Worm (Caenorhabditis elegans) whole organism, young adult: ENCODE data around the gene F47B10.3.
A peak's percentile ranks its signal among the peaks of the same experiment; 100 is the strongest.

Source experiments
- B0261.1 ChIP-seq: sonication (generic microtip); optimal IDR thresholded peaks from 2 replicates; lab custom pipeline; 2016; ENCODE audit warnings: mild to moderate bottlenecking, missing genetic modification characterization, moderate library complexity, missing compliant biosample characterization
- F22D6.2 ChIP-seq: sonication (generic microtip); optimal IDR thresholded peaks from 2 replicates; lab custom pipeline; 2016; ENCODE audit warnings: mild to moderate bottlenecking, missing genetic modification characterization, missing compliant biosample characterization
- F39B2.1 ChIP-seq: fragments of 200-800 bp; sonication (Bioruptor generic); IDR thresholded peaks from 2 replicates; pipeline ENCODE4 v1.3.6; 2022; ENCODE audit warnings: missing genetic modification reagents, missing genetic modification characterization, missing compliant biosample characterization
- F52B5.7 ChIP-seq: sonication (generic microtip); optimal IDR thresholded peaks from 2 replicates; lab custom pipeline; 2016; ENCODE audit warnings: mild to moderate bottlenecking, missing genetic modification characterization, missing compliant biosample characterization
- F55B11.4 ChIP-seq: sonication (generic microtip); optimal IDR thresholded peaks from 2 replicates; lab custom pipeline; 2016; ENCODE audit warnings: missing compliant biosample characterization, missing genetic modification characterization, borderline replicate concordance; ENCODE audit not compliant: insufficient read depth
- F57A8.1 ChIP-seq: fragments of 200-800 bp; sonication (Bioruptor generic); optimal IDR thresholded peaks from 2 replicates; lab custom pipeline; 2018; ENCODE audit warnings: mild to moderate bottlenecking, missing genetic modification characterization, moderate library complexity, missing compliant biosample characterization
- Y79H2A.3 ChIP-seq: fragments of 200-800 bp; sonication (Bioruptor generic); conservative IDR thresholded peaks from 2 replicates; pipeline ENCODE4 v1.3.6; 2022; ENCODE audit warnings: missing genetic modification reagents, missing genetic modification characterization, missing compliant biosample characterization
- Y95B8A.8 ChIP-seq: fragments of 200-800 bp; sonication (Bioruptor generic); IDR thresholded peaks from 2 replicates; pipeline ENCODE4 v1.3.6; 2022; ENCODE audit warnings: missing genetic modification reagents, missing genetic modification characterization, missing compliant biosample characterization
- ama-1 ChIP-seq, 3 experiments: fragments of 150-350 bp in 1 of 3; sonication (generic microtip) in 2 of 3; optimal IDR thresholded peaks; 2 replicates each; lab custom pipeline; 2014 to 2018; ENCODE audit warnings: missing biosample characterization in 2 of 3, missing genetic modification characterization in 2 of 3, missing genetic modification reagents in 2 of 3
- aptf-2 ChIP-seq: fragments of 200-800 bp; sonication (Bioruptor generic); conservative IDR thresholded peaks from 2 replicates; pipeline ENCODE4 v1.3.6; 2022; ENCODE audit warnings: missing genetic modification reagents, missing genetic modification characterization, missing compliant biosample characterization
- ccch-3 ChIP-seq: fragments of 200-800 bp; sonication (Bioruptor generic); optimal IDR thresholded peaks from 2 replicates; lab custom pipeline; 2018; ENCODE audit warnings: mild to moderate bottlenecking, missing genetic modification characterization, missing compliant biosample characterization
- cebp-1 ChIP-seq, 2 experiments: fragments of 200-800 bp in 1 of 2; sonication (Bioruptor generic) in 1 of 2; sonication (generic microtip) in 1 of 2; IDR thresholded peaks in 1 of 2; optimal IDR thresholded peaks in 1 of 2; 2 replicates each; pipeline versions ENCODE4 v1.3.6 to Lab custom; 2017 to 2022; ENCODE audit warnings: missing compliant biosample characterization in 2 of 2, missing genetic modification characterization in 2 of 2, mild to moderate bottlenecking in 1 of 2, missing genetic modification reagents in 1 of 2, moderate library complexity in 1 of 2
- ceh-91 ChIP-seq: fragments of 200-800 bp; sonication (Bioruptor generic); IDR thresholded peaks from 2 replicates; pipeline ENCODE4 v1.3.6; 2022; ENCODE audit warnings: missing genetic modification reagents, missing genetic modification characterization, missing compliant biosample characterization
- dox-1 ChIP-seq: fragments of 200-800 bp; sonication (Bioruptor generic); IDR thresholded peaks from 2 replicates; pipeline ENCODE4 v1.3.6; 2022; ENCODE audit warnings: missing genetic modification reagents, missing genetic modification characterization, missing compliant biosample characterization
- efl-1 ChIP-seq: fragments of 150-350 bp; optimal IDR thresholded peaks from 2 replicates; lab custom pipeline; 2014; ENCODE audit warnings: missing biosample characterization, missing genetic modification reagents, missing genetic modification characterization
- egl-18 ChIP-seq: fragments of 200-800 bp; sonication (Bioruptor generic); IDR thresholded peaks from 2 replicates; pipeline ENCODE4 v1.3.6; 2022; ENCODE audit warnings: missing genetic modification reagents, missing genetic modification characterization, missing compliant biosample characterization
- egrh-3 ChIP-seq: fragments of 200-800 bp; sonication (Bioruptor generic); IDR thresholded peaks from 2 replicates; pipeline ENCODE4 v1.3.6; 2022; ENCODE audit warnings: missing genetic modification reagents, missing genetic modification characterization, missing compliant biosample characterization
- ekl-4 ChIP-seq: fragments of 200-800 bp; sonication (Bioruptor generic); IDR thresholded peaks from 2 replicates; pipeline ENCODE4 v1.3.6; 2022; ENCODE audit warnings: missing genetic modification reagents, missing genetic modification characterization, missing compliant biosample characterization
- fkh-3 ChIP-seq: sonication (generic microtip); optimal IDR thresholded peaks from 2 replicates; lab custom pipeline; 2016; ENCODE audit warnings: mild to moderate bottlenecking, missing genetic modification characterization, missing compliant biosample characterization
- hlh-26 ChIP-seq: fragments of 200-800 bp; sonication (Bioruptor generic); conservative IDR thresholded peaks from 2 replicates; pipeline ENCODE4 v1.3.6; 2022; ENCODE audit warnings: missing genetic modification reagents, missing genetic modification characterization, missing compliant biosample characterization
- hmg-20 ChIP-seq: fragments of 200-800 bp; sonication (Bioruptor generic); IDR thresholded peaks from 2 replicates; pipeline ENCODE4 v1.3.6; 2022; ENCODE audit warnings: missing genetic modification reagents, missing genetic modification characterization, missing compliant biosample characterization
- hrde-1 ChIP-seq: sonication (generic microtip); optimal IDR thresholded peaks from 2 replicates; lab custom pipeline; 2016; ENCODE audit warnings: missing genetic modification characterization, mild to moderate bottlenecking, missing compliant biosample characterization, moderate library complexity, missing genotype, missing genetic modification reagents, borderline replicate concordance
- hsf-1 ChIP-seq: fragments of 200-800 bp; sonication (Bioruptor generic); IDR thresholded peaks from 2 replicates; pipeline ENCODE4 v1.3.6; 2022; ENCODE audit warnings: missing genetic modification reagents, missing genetic modification characterization, missing compliant biosample characterization
- lin-54 ChIP-seq: fragments of 200-800 bp; sonication (Bioruptor generic); optimal IDR thresholded peaks from 2 replicates; lab custom pipeline; 2018; ENCODE audit warnings: mild to moderate bottlenecking, missing genetic modification characterization, missing compliant biosample characterization
- lsl-1 ChIP-seq: fragments of 200-800 bp; sonication (Bioruptor generic); optimal IDR thresholded peaks from 2 replicates; lab custom pipeline; 2018; ENCODE audit warnings: mild to moderate bottlenecking, missing genetic modification characterization, moderate library complexity, missing compliant biosample characterization
- madf-10 ChIP-seq: sonication (generic microtip); optimal IDR thresholded peaks from 2 replicates; lab custom pipeline; 2016; ENCODE audit warnings: mild to moderate bottlenecking, missing genetic modification characterization, missing compliant biosample characterization
- mes-4 ChIP-seq: sonication (generic microtip); optimal IDR thresholded peaks from 2 replicates; lab custom pipeline; 2016; ENCODE audit warnings: missing genotype, missing genetic modification characterization, missing compliant biosample characterization
- nfyb-1 ChIP-seq: fragments of 200-800 bp; sonication (Bioruptor generic); IDR thresholded peaks from 2 replicates; pipeline ENCODE4 v1.3.6; 2022; ENCODE audit warnings: missing genetic modification reagents, missing genetic modification characterization, missing compliant biosample characterization
- nhr-120 ChIP-seq: fragments of 200-800 bp; sonication (Bioruptor generic); IDR thresholded peaks from 2 replicates; pipeline ENCODE4 v1.3.6; 2022; ENCODE audit warnings: missing genetic modification characterization, missing compliant biosample characterization
- nhr-80 ChIP-seq: sonication (generic microtip); optimal IDR thresholded peaks from 2 replicates; lab custom pipeline; 2016; ENCODE audit warnings: missing genetic modification characterization, missing compliant biosample characterization
- nhr-90 ChIP-seq: sonication (generic microtip); optimal IDR thresholded peaks from 2 replicates; lab custom pipeline; 2016; ENCODE audit warnings: missing genotype, mild to moderate bottlenecking, missing genetic modification characterization, missing compliant biosample characterization
- repo-1 ChIP-seq: sonication (generic microtip); optimal IDR thresholded peaks from 2 replicates; lab custom pipeline; 2017; ENCODE audit warnings: mild to moderate bottlenecking, missing genetic modification characterization, missing compliant biosample characterization
- snpc-1.1 ChIP-seq: sonication (generic microtip); optimal IDR thresholded peaks from 2 replicates; lab custom pipeline; 2017; ENCODE audit warnings: missing genetic modification characterization, mild to moderate bottlenecking, missing compliant biosample characterization, antibody characterized with exemption, moderate library complexity, missing genotype, missing genetic modification reagents; ENCODE audit not compliant: insufficient read depth
- tbp1 ChIP-seq: fragments of 200-800 bp; sonication (Bioruptor generic); optimal IDR thresholded peaks from 2 replicates; lab custom pipeline; 2018; ENCODE audit warnings: mild to moderate bottlenecking, missing genetic modification characterization, missing compliant biosample characterization
- tbx-9 ChIP-seq: sonication (generic microtip); optimal IDR thresholded peaks from 2 replicates; lab custom pipeline; 2016; ENCODE audit warnings: borderline replicate concordance, missing genetic modification characterization, inconsistent platforms, missing compliant biosample characterization
- tlf-1 ChIP-seq: fragments of 200-800 bp; sonication (Bioruptor generic); optimal IDR thresholded peaks from 2 replicates; lab custom pipeline; 2018; ENCODE audit warnings: mild to moderate bottlenecking, missing genetic modification characterization, missing compliant biosample characterization
- zfh-2 ChIP-seq: fragments of 200-800 bp; sonication (Bioruptor generic); conservative IDR thresholded peaks from 2 replicates; pipeline ENCODE4 v1.3.6; 2022; ENCODE audit warnings: missing genetic modification reagents, missing genetic modification characterization, missing compliant biosample characterization
- ztf-22 ChIP-seq: fragments of 200-800 bp; sonication (Bioruptor generic); optimal IDR thresholded peaks from 2 replicates; lab custom pipeline; 2018; ENCODE audit warnings: mild to moderate bottlenecking, missing genetic modification characterization, moderate library complexity, missing compliant biosample characterization
- ztf-3 ChIP-seq: fragments of 200-800 bp; sonication (Bioruptor generic); optimal IDR thresholded peaks from 2 replicates; lab custom pipeline; 2018; ENCODE audit warnings: mild to moderate bottlenecking, missing genetic modification characterization, missing compliant biosample characterization

F47B10.3 gene

ce11 chrX:10916194-10916593, 24.2 kb downstream of the F47B10.3 start:
- peak; percentile 37 for TF ChIP-seq nhr-80
- TF ChIP-seq hlh-26: no peak
- no peak for TF ChIP-seq dox-1 (GFP tag; lab: Robert Waterston, UW)
- 0 out of 2 replicates have a peak, but pooled peaks have one; percentile 25 for TF ChIP-seq aptf-2 (GFP tag; lab: Robert Waterston, UW)
- no peak for TF ChIP-seq ekl-4
- TF ChIP-seq tbx-9 (tag; lab: Kevin White, UChicago): no peak

ce11 chrX:10919613-10920012, 27.6 kb downstream of the F47B10.3 start, which contains the start of gene nstp-9:
Gene nstp-9, minus strand, starts transcription at chrX:10919713.
- no peak for TF ChIP-seq F55B11.4 (tag; lab: Kevin White, UChicago)
- no peak for TF ChIP-seq egrh-3 (GFP tag; lab: Robert Waterston, UW)
- no peak for TF ChIP-seq nfyb-1 (GFP tag; lab: Robert Waterston, UW)
- TF ChIP-seq nhr-120: no peak
- no peak for TF ChIP-seq nhr-80
- TF ChIP-seq F22D6.2 (tag; lab: Kevin White, UChicago): no peak
- TF ChIP-seq F57A8.1 (GFP tag; lab: Kevin White, UChicago): no peak
- TF ChIP-seq lin-54: no peak
- no peak for TF ChIP-seq F52B5.7
- no peak for TF ChIP-seq ama-1 (optimal IDR thresholded peaks at IDR 0.05; lab: Kevin White, UChicago)
- TF ChIP-seq ama-1 (GFP tag; optimal IDR thresholded peaks at IDR 0.05; lab: Kevin White, UChicago): no peak
- no peak for TF ChIP-seq ceh-91 (GFP tag; lab: Robert Waterston, UW)
- TF ChIP-seq Y79H2A.3: no peak
- TF ChIP-seq cebp-1 (GFP tag; IDR thresholded peaks at IDR 0.05; lab: Robert Waterston, UW): no peak
- TF ChIP-seq cebp-1 (tag; optimal IDR thresholded peaks at IDR 0.05; lab: Kevin White, UChicago): no peak
- TF ChIP-seq nhr-90 (tag; lab: Kevin White, UChicago): no peak
- no peak for TF ChIP-seq repo-1 (tag; lab: Kevin White, UChicago)
- TF ChIP-seq, all 124 proteins: peak for 0

DNA sequence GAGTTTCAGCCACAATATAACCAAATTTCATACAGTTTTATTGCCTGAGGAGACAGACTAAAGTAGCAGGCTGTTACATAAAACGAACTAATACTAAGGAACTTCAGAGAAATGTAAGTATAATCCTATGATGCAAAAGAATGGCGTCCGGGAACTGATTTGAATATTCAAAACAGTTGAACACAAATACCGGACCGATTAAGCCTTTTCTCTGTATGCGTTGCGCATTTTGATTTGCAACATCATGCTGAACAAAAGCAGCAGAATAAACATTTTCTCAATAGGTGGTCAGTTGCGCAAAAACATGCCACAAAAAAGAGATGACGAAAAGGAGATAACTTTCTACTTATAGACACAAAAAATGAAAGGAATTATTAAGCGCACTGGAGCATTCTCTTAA, 32.0 kb downstream of the F47B10.3 start:
- TF ChIP-seq hsf-1 (GFP tag; lab: Robert Waterston, UW) (no peak), hrde-1 (tag; lab: Kevin White, UChicago) (no peak), zfh-2 (GFP tag; lab: Robert Waterston, UW) (no peak), mes-4 (no peak), ztf-3 (GFP tag; lab: Kevin White, UChicago) (no peak), fkh-3 (tag; lab: Kevin White, UChicago) (no peak), lin-54 (no peak), Y95B8A.8 (GFP tag; lab: Robert Waterston, UW) (no peak), efl-1 (GFP tag; lab: Kevin White, UChicago) (no peak)

- TF ChIP-seq tlf-1 (GFP tag; lab: Kevin White, UChicago) (no peak), hmg-20 (GFP tag; lab: Robert Waterston, UW) (no peak), snpc-1.1 (tag; lab: Kevin White, UChicago) (no peak), ccch-3 (GFP tag; lab: Kevin White, UChicago) (no peak), B0261.1 (tag; lab: Kevin White, UChicago) (no peak), nhr-120 (no peak), egrh-3 (GFP tag; lab: Robert Waterston, UW) (no peak), tbp1 (GFP tag; lab: Kevin White, UChicago) (no peak), ztf-22 (GFP tag; lab: Kevin White, UChicago) (no peak), egl-18 (GFP tag; lab: Robert Waterston, UW) (no peak), nfyb-1 (GFP tag; lab: Robert Waterston, UW) (no peak), F39B2.1 (no peak), lsl-1 (no peak), madf-10 (tag; lab: Kevin White, UChicago) (no peak)
These were observed 35.1 kb downstream of the F47B10.3 start for ce11 chrX:10927136-10927535.
